Fruit fly (Drosophila melanogaster) whole organism, embryonic: ENCODE data around the gene Hr4.

ENCODE experiments used
- Atf3 ChIP-seq: fragments of 200-800 bp; sonication (Bioruptor generic); optimal IDR thresholded peaks from 3 replicates; lab custom pipeline; 2016; ENCODE audit warnings: missing biosample characterization, missing genetic modification characterization
- BEAF-32 ChIP-seq: fragments of 200-800 bp; sonication (Bioruptor generic); optimal IDR thresholded peaks from 3 replicates; lab custom pipeline; 2017; ENCODE audit warnings: missing biosample characterization, missing genetic modification characterization, mild to moderate bottlenecking, moderate library complexity, missing genetic modification reagents
- Bdp1 ChIP-seq: fragments of 200-800 bp; sonication (Bioruptor generic); optimal IDR thresholded peaks from 3 replicates; lab custom pipeline; 2016; ENCODE audit warnings: missing biosample characterization, missing genetic modification characterization
- Bgb ChIP-seq: fragments of 200-800 bp; sonication (Bioruptor generic); IDR thresholded peaks from 2 replicates; pipeline ENCODE4 v1.3.6; 2022; ENCODE audit warnings: missing biosample characterization, missing genetic modification characterization; ENCODE audit not compliant: partially characterized antibody
- CG10543 ChIP-seq: fragments of 200-800 bp; sonication (Bioruptor generic); optimal IDR thresholded peaks from 3 replicates; lab custom pipeline; 2017; ENCODE audit warnings: missing biosample characterization, mild to moderate bottlenecking, missing genetic modification characterization, moderate library complexity
- CG10979 ChIP-seq: fragments of 200-800 bp; sonication (Bioruptor generic); optimal IDR thresholded peaks from 2 replicates; lab custom pipeline; 2018; ENCODE audit warnings: missing biosample characterization, mild to moderate bottlenecking, missing genetic modification characterization, moderate library complexity
- CG11456 ChIP-seq: fragments of 200-800 bp; sonication (Bioruptor generic); IDR thresholded peaks from 3 replicates; pipeline ENCODE4 v1.3.6; 2022; ENCODE audit warnings: missing biosample characterization, missing genetic modification characterization
- CG1233 ChIP-seq: fragments of 200-800 bp; sonication (Bioruptor generic); optimal IDR thresholded peaks from 4 replicates; lab custom pipeline; 2018; ENCODE audit warnings: missing biosample characterization, mild to moderate bottlenecking, missing genetic modification characterization
- CG13287 ChIP-seq: fragments of 200-800 bp; sonication (Bioruptor generic); IDR thresholded peaks from 2 replicates; pipeline ENCODE4 v1.3.6; 2022; ENCODE audit warnings: missing biosample characterization, missing genetic modification characterization; ENCODE audit not compliant: partially characterized antibody
- CG14667 ChIP-seq: fragments of 200-800 bp; sonication (Bioruptor generic); IDR thresholded peaks from 2 replicates; pipeline ENCODE4 v1.3.6; 2022; ENCODE audit warnings: missing biosample characterization, missing genetic modification characterization
- CG14710 ChIP-seq: fragments of 200-800 bp; sonication (Bioruptor generic); optimal IDR thresholded peaks from 3 replicates; lab custom pipeline; 2019; ENCODE audit warnings: missing biosample characterization, mild to moderate bottlenecking, missing genetic modification characterization, moderate library complexity
- CG1602 ChIP-seq: fragments of 200-800 bp; sonication (Bioruptor generic); optimal IDR thresholded peaks from 3 replicates; lab custom pipeline; 2016; ENCODE audit warnings: missing biosample characterization, missing genetic modification characterization
- CG1603 ChIP-seq: fragments of 200-800 bp; sonication (Bioruptor generic); optimal IDR thresholded peaks from 2 replicates; lab custom pipeline; 2019; ENCODE audit warnings: missing biosample characterization, mild to moderate bottlenecking, missing genetic modification characterization, moderate library complexity
- CG3281 ChIP-seq: fragments of 200-800 bp; sonication (Bioruptor generic); optimal IDR thresholded peaks from 3 replicates; lab custom pipeline; 2017; ENCODE audit warnings: missing biosample characterization, mild to moderate bottlenecking, missing genetic modification characterization
- CG33557 ChIP-seq: fragments of 200-800 bp; sonication (Bioruptor generic); optimal IDR thresholded peaks from 2 replicates; lab custom pipeline; 2019; ENCODE audit warnings: missing biosample characterization, mild to moderate bottlenecking, missing genetic modification characterization, moderate library complexity
- CG4328 ChIP-seq: fragments of 200-800 bp; sonication (Bioruptor generic); optimal IDR thresholded peaks from 3 replicates; lab custom pipeline; 2017; ENCODE audit warnings: missing biosample characterization, missing genetic modification reagents, missing genetic modification characterization
- CG7372 ChIP-seq: fragments of 200-800 bp; sonication (Bioruptor generic); IDR thresholded peaks from 2 replicates; pipeline ENCODE4 v1.3.6; 2022; ENCODE audit warnings: missing biosample characterization, missing genetic modification characterization
- CG9609 ChIP-seq: fragments of 200-800 bp; sonication (Bioruptor generic); optimal IDR thresholded peaks from 3 replicates; lab custom pipeline; 2016; ENCODE audit warnings: missing biosample characterization, missing genetic modification characterization
- Dll ChIP-seq: fragments of 200-800 bp; sonication (Bioruptor generic); IDR thresholded peaks from 4 replicates; pipeline ENCODE4 v1.3.6; 2022; ENCODE audit warnings: missing biosample characterization, missing genetic modification characterization; ENCODE audit not compliant: partially characterized antibody
- Doc3 ChIP-seq: fragments of 200-800 bp; sonication (Bioruptor generic); IDR thresholded peaks from 3 replicates; pipeline ENCODE4 v1.3.6; 2022; ENCODE audit warnings: missing biosample characterization, missing genetic modification characterization; ENCODE audit not compliant: partially characterized antibody
- Dp ChIP-seq: fragments of 200-800 bp; sonication (Bioruptor generic); optimal IDR thresholded peaks from 2 replicates; lab custom pipeline; 2018; ENCODE audit warnings: missing biosample characterization, mild to moderate bottlenecking, missing genetic modification characterization, moderate library complexity
- Eip74EF ChIP-seq, 2 experiments: fragments of 200-800 bp in 1 of 2; fragments of >200 bp in 1 of 2; sonication (Bioruptor generic) in 1 of 2; optimal IDR thresholded peaks; 2 replicates each; lab custom pipeline; 2017 to 2019; ENCODE audit warnings: missing biosample characterization in 2 of 2, missing genetic modification characterization in 2 of 2, mild to moderate bottlenecking in 1 of 2, moderate library complexity in 1 of 2
- Elba2 ChIP-seq: fragments of 200-800 bp; sonication (Bioruptor generic); optimal IDR thresholded peaks from 3 replicates; lab custom pipeline; 2016; ENCODE audit warnings: missing biosample characterization, missing genetic modification characterization
- HLHmδ ChIP-seq: fragments of 200-800 bp; sonication (Bioruptor generic); optimal IDR thresholded peaks from 2 replicates; lab custom pipeline; 2018; ENCODE audit warnings: missing biosample characterization, mild to moderate bottlenecking, missing genetic modification characterization, moderate library complexity
- Hand ChIP-seq: fragments of 200-800 bp; sonication (Bioruptor generic); optimal IDR thresholded peaks from 2 replicates; lab custom pipeline; 2017; ENCODE audit warnings: mild to moderate bottlenecking, missing biosample characterization, missing genetic modification reagents, missing genetic modification characterization
- Max ChIP-seq: fragments of 200-800 bp; sonication (Bioruptor generic); optimal IDR thresholded peaks from 2 replicates; lab custom pipeline; 2016; ENCODE audit warnings: missing biosample characterization, mild to moderate bottlenecking, missing genetic modification characterization
- Side ChIP-seq: fragments of 200-800 bp; sonication (Bioruptor generic); optimal IDR thresholded peaks from 2 replicates; lab custom pipeline; 2016; ENCODE audit warnings: missing biosample characterization, missing genetic modification characterization
- bbx ChIP-seq: fragments of 200-800 bp; sonication (Bioruptor generic); IDR thresholded peaks from 2 replicates; pipeline ENCODE4 v1.3.6; 2022; ENCODE audit warnings: missing biosample characterization, missing genetic modification characterization; ENCODE audit not compliant: partially characterized antibody
- btn ChIP-seq: fragments of 200-800 bp; sonication (Bioruptor generic); optimal IDR thresholded peaks from 2 replicates; lab custom pipeline; 2016; ENCODE audit warnings: missing biosample characterization, missing genetic modification characterization
- chif ChIP-seq, 2 experiments: fragments of 200-800 bp; sonication (Bioruptor generic); optimal IDR thresholded peaks; 3 replicates each; lab custom pipeline; 2016; ENCODE audit warnings: missing biosample characterization in 2 of 2, missing genetic modification characterization in 2 of 2
- corto ChIP-seq: fragments of 200-800 bp; sonication (Bioruptor generic); optimal IDR thresholded peaks from 2 replicates; lab custom pipeline; 2016; ENCODE audit warnings: missing biosample characterization, mild to moderate bottlenecking, missing genetic modification characterization, moderate library complexity
- cwo ChIP-seq: fragments of 200-800 bp; sonication (Bioruptor generic); optimal IDR thresholded peaks from 3 replicates; lab custom pipeline; 2017; ENCODE audit warnings: missing biosample characterization, missing genetic modification characterization, mild to moderate bottlenecking, moderate library complexity, missing genetic modification reagents
- dm ChIP-seq: fragments of 200-800 bp; sonication (Bioruptor generic); optimal IDR thresholded peaks from 3 replicates; lab custom pipeline; 2016; ENCODE audit warnings: missing biosample characterization, missing genetic modification characterization
- dysf ChIP-seq: fragments of 200-800 bp; sonication (Bioruptor generic); IDR thresholded peaks from 3 replicates; pipeline ENCODE4 v1.3.6; 2022; ENCODE audit warnings: missing biosample characterization, missing genetic modification characterization
- grn ChIP-seq: fragments of 200-800 bp; sonication (Bioruptor generic); optimal IDR thresholded peaks from 3 replicates; lab custom pipeline; 2017; ENCODE audit warnings: missing biosample characterization, missing genetic modification characterization
- h ChIP-seq: fragments of >200 bp; optimal IDR thresholded peaks from 2 replicates; lab custom pipeline; 2017
- hb ChIP-seq: fragments of 200-800 bp; sonication (Bioruptor generic); IDR thresholded peaks from 3 replicates; pipeline ENCODE4 v1.3.6; 2022; ENCODE audit warnings: missing biosample characterization, missing genetic modification characterization; ENCODE audit not compliant: partially characterized antibody
- kah ChIP-seq: fragments of 200-800 bp; sonication (Bioruptor generic); optimal IDR thresholded peaks from 2 replicates; lab custom pipeline; 2018; ENCODE audit warnings: missing biosample characterization, mild to moderate bottlenecking, missing genetic modification characterization
- ken ChIP-seq: fragments of 200-800 bp; sonication (Bioruptor generic); IDR thresholded peaks from 3 replicates; pipeline ENCODE4 v1.3.6; 2022; ENCODE audit warnings: missing biosample characterization, missing genetic modification characterization
- luna ChIP-seq: fragments of 200-800 bp; sonication (Bioruptor generic); optimal IDR thresholded peaks from 2 replicates; lab custom pipeline; 2016; ENCODE audit warnings: missing biosample characterization, missing genetic modification characterization
- otp ChIP-seq: fragments of 200-800 bp; sonication (Bioruptor generic); IDR thresholded peaks from 3 replicates; pipeline ENCODE4, ENCODE4 v1.3.6; 2022; ENCODE audit warnings: missing biosample characterization, missing genetic modification characterization
- psq ChIP-seq: fragments of 200-800 bp; sonication (Bioruptor generic); optimal IDR thresholded peaks from 2 replicates; lab custom pipeline; 2017; ENCODE audit warnings: missing biosample characterization, missing genetic modification characterization
- row ChIP-seq: fragments of 200-800 bp; sonication (Bioruptor generic); IDR thresholded peaks from 3 replicates; pipeline ENCODE4 v1.3.6; 2022; ENCODE audit warnings: missing biosample characterization, missing genetic modification characterization
- sna ChIP-seq: fragments of 200-800 bp; sonication (Bioruptor generic); IDR thresholded peaks from 2 replicates; pipeline ENCODE4 v1.3.6; 2022; ENCODE audit warnings: missing biosample characterization, missing genetic modification characterization; ENCODE audit not compliant: partially characterized antibody
- unc-4 ChIP-seq: fragments of 200-800 bp; sonication (Bioruptor generic); IDR thresholded peaks from 2 replicates; pipeline ENCODE4 v1.3.6; 2022; ENCODE audit warnings: missing biosample characterization, missing genetic modification characterization; ENCODE audit not compliant: partially characterized antibody
- vnd ChIP-seq: fragments of 200-800 bp; sonication (Bioruptor generic); IDR thresholded peaks from 3 replicates; pipeline ENCODE4 v1.3.6; 2022; ENCODE audit warnings: missing biosample characterization, missing genetic modification characterization; ENCODE audit not compliant: partially characterized antibody
- wek ChIP-seq: fragments of 200-800 bp; sonication (Bioruptor generic); optimal IDR thresholded peaks from 3 replicates; lab custom pipeline; 2018; ENCODE audit warnings: missing biosample characterization, mild to moderate bottlenecking, missing genetic modification characterization, moderate library complexity
- zfh1 ChIP-seq: fragments of 200-800 bp; sonication (Bioruptor generic); IDR thresholded peaks from 3 replicates; pipeline ENCODE4 v1.3.6; 2022; ENCODE audit warnings: missing biosample characterization, missing genetic modification characterization
- zfh2 ChIP-seq: fragments of 200-800 bp; sonication (Bioruptor generic); optimal IDR thresholded peaks from 2 replicates; lab custom pipeline; 2016; ENCODE audit warnings: missing biosample characterization, missing genetic modification characterization

Gene Hr4

dm6 chrX:1900123-1900818 lies 41.5 kb upstream of the Hr4 start, which contains the start of gene arm (continued):
- TF ChIP-seq CG4328 (GFP tag; lab: Kevin White, UChicago) (no peak), Max (no peak), kah (GFP tag; lab: Kevin White, UChicago) (no peak), Bdp1 (GFP tag; lab: Kevin White, UChicago) (no peak), btn (GFP tag; lab: Kevin White, UChicago) (no peak), psq (GFP tag; lab: Kevin White, UChicago) (no peak), CG10543 (no peak), CG1602 (no peak), CG7372 (GFP tag; lab: Robert Waterston, UW) (no peak), CG14710 (peak; percentile 6), HLHmδ (no peak), cwo (no peak), Dll (GFP tag; lab: Robert Waterston, UW) (0 out of 4 replicates have a peak, but pooled peaks have one; percentile 35), Bgb (GFP tag; lab: Robert Waterston, UW) (no peak), dysf (GFP tag; lab: Robert Waterston, UW) (no peak), ken (GFP tag; lab: Robert Waterston, UW) (no peak), zfh2 (GFP tag; lab: Kevin White, UChicago) (peak; percentile 2), CG3281 (no peak), Side (no peak), luna (GFP tag; lab: Kevin White, UChicago) (no peak), unc-4 (GFP tag; lab: Robert Waterston, UW) (no peak), Eip74EF (GFP tag; optimal IDR thresholded peaks at IDR 0.05; lab: Kevin White, UChicago) (no peak), row (GFP tag; lab: Robert Waterston, UW) (peak; percentile 38; the same call in 2 of the 3 replicates), wek (GFP tag; lab: Kevin White, UChicago) (no peak), Doc3 (GFP tag; lab: Robert Waterston, UW) (no peak), dm (GFP tag; lab: Kevin White, UChicago) (no peak), Hand (GFP tag; lab: Kevin White, UChicago) (no peak), chif (GFP tag; optimal IDR thresholded peaks at IDR 0.05; lab: Kevin White, UChicago) (no peak), CG11456 (GFP tag; lab: Robert Waterston, UW) (no peak), CG33557 (GFP tag; lab: Kevin White, UChicago) (no peak), BEAF-32 (GFP tag; lab: Kevin White, UChicago) (peak; percentile 56), Atf3 (GFP tag; lab: Kevin White, UChicago) (no peak), otp (GFP tag; lab: Robert Waterston, UW) (no peak), Elba2 (GFP tag; lab: Kevin White, UChicago) (no peak), CG14667 (GFP tag; lab: Robert Waterston, UW) (no peak), bbx (GFP tag; lab: Robert Waterston, UW) (no peak), vnd (GFP tag; lab: Robert Waterston, UW) (no peak), h (no peak), CG1603 (tag; lab: Kevin White, UChicago) (no peak), sna (GFP tag; lab: Robert Waterston, UW) (no peak), CG13287 (no peak; the same call in 1 of the 2 replicates), CG1233 (no peak), grn (GFP tag; lab: Kevin White, UChicago) (no peak), Dp (GFP tag; lab: Kevin White, UChicago) (peak; percentile 82), zfh1 (no peak), CG10979 (tag; lab: Kevin White, UChicago) (no peak), hb (GFP tag; lab: Robert Waterston, UW) (no peak), corto (GFP tag; lab: Kevin White, UChicago) (no peak), CG9609 (GFP tag; lab: Kevin White, UChicago) (no peak)
